Worm (Caenorhabditis elegans) whole organism, midembryonic: ENCODE data around the gene R102.1.

Experiments
- T22C8.4 ChIP-seq: fragments of 200-800 bp; sonication (Bioruptor generic); IDR thresholded peaks from 2 replicates; pipeline ENCODE4 v1.3.6; 2022; ENCODE audit warnings: missing genetic modification characterization, missing compliant biosample characterization
- cog-1 ChIP-seq: sonication (generic microtip); optimal IDR thresholded peaks from 2 replicates; lab custom pipeline; 2016; ENCODE audit warnings: missing genetic modification characterization, missing compliant biosample characterization
- flt-1 ChIP-seq: fragments of 200-800 bp; sonication (Bioruptor generic); IDR thresholded peaks from 2 replicates; pipeline ENCODE4 v1.3.6; 2022; ENCODE audit warnings: missing genetic modification characterization, missing compliant biosample characterization
- klf-2 ChIP-seq: fragments of 200-800 bp; sonication (Bioruptor generic); conservative IDR thresholded peaks from 2 replicates; pipeline ENCODE4 v1.3.6; 2022; ENCODE audit warnings: missing genetic modification reagents, missing genetic modification characterization, missing compliant biosample characterization
- med-1 ChIP-seq: sonication (generic microtip); optimal IDR thresholded peaks from 2 replicates; lab custom pipeline; 2017; ENCODE audit warnings: missing genetic modification characterization, mild to moderate bottlenecking, missing compliant biosample characterization, antibody characterized with exemption, missing genetic modification reagents; ENCODE audit not compliant: insufficient read depth
- ref-1 ChIP-seq: fragments of 200-800 bp; sonication (Bioruptor generic); conservative IDR thresholded peaks from 2 replicates; pipeline ENCODE4 v1.3.6; 2022; ENCODE audit warnings: missing genetic modification reagents, missing genetic modification characterization, missing compliant biosample characterization
- tab-1 ChIP-seq: fragments of 200-800 bp; sonication (Bioruptor generic); IDR thresholded peaks from 2 replicates; pipeline ENCODE4 v1.3.6; 2022; ENCODE audit warnings: missing genetic modification characterization, missing compliant biosample characterization
- ztf-23 ChIP-seq: fragments of 200-800 bp; sonication (Bioruptor generic); IDR thresholded peaks from 2 replicates; pipeline ENCODE4 v1.3.6; 2022; ENCODE audit warnings: missing genetic modification reagents, missing genetic modification characterization, missing compliant biosample characterization
- ztf-29 ChIP-seq: fragments of 200-800 bp; sonication (Bioruptor generic); IDR thresholded peaks from 2 replicates; pipeline ENCODE4 v1.3.6; 2022; ENCODE audit warnings: missing genetic modification reagents, missing genetic modification characterization, missing compliant biosample characterization

Gene R102.1

ce11 chrIV:10699660-10700059 lies 13.8 kb downstream of the R102.1 start, which contains the start of gene R102.11:
R102.11 (minus strand) TSS chrIV:10699760.
- TF ChIP-seq klf-2 (GFP tag; lab: Robert Waterston, UW), result no peak
- TF ChIP-seq tab-1 (GFP tag; lab: Robert Waterston, UW), result no peak
- no peak for TF ChIP-seq flt-1 (GFP tag; lab: Robert Waterston, UW)
- no peak for TF ChIP-seq T22C8.4 (GFP tag; lab: Robert Waterston, UW)

- TF ChIP-seq T22C8.4 (GFP tag; lab: Robert Waterston, UW), result no peak
- TF ChIP-seq tab-1 (GFP tag; lab: Robert Waterston, UW), result no peak
- no peak for TF ChIP-seq ztf-23 (GFP tag; lab: Robert Waterston, UW)
- no peak for TF ChIP-seq ref-1
- no peak for TF ChIP-seq cog-1
- no peak for TF ChIP-seq ztf-29
- TF ChIP-seq klf-2 (GFP tag; lab: Robert Waterston, UW), result no peak
- TF ChIP-seq flt-1 (GFP tag; lab: Robert Waterston, UW), result no peak
- TF ChIP-seq med-1 (GFP tag; lab: Kevin White, UChicago), result no peak
Measured at ce11 chrIV:10701866-10702458, 16.1 kb downstream of the R102.1 start.

ce11 chrIV:10705176-10705575 lies 19.3 kb downstream of the R102.1 start, which contains the start of gene R102.10:
R102.10 (plus strand) TSS chrIV:10705476.
- TF ChIP-seq med-1 (GFP tag; lab: Kevin White, UChicago), result no peak
- TF ChIP-seq tab-1 (GFP tag; lab: Robert Waterston, UW), result no peak
- no peak for TF ChIP-seq flt-1 (GFP tag; lab: Robert Waterston, UW)
- no peak for TF ChIP-seq ztf-23 (GFP tag; lab: Robert Waterston, UW)

- TF ChIP-seq ref-1, result no peak
- no peak for TF ChIP-seq ztf-23 (GFP tag; lab: Robert Waterston, UW)
- no peak for TF ChIP-seq ztf-29
- TF ChIP-seq flt-1 (GFP tag; lab: Robert Waterston, UW), result no peak
- TF ChIP-seq tab-1 (GFP tag; lab: Robert Waterston, UW), result no peak
- no peak for TF ChIP-seq klf-2 (GFP tag; lab: Robert Waterston, UW)
- TF ChIP-seq med-1 (GFP tag; lab: Kevin White, UChicago), result no peak
- TF ChIP-seq cog-1, result no peak
- TF ChIP-seq T22C8.4 (GFP tag; lab: Robert Waterston, UW), result no peak
Measured at ce11 chrIV:10706090-10706489, 20.2 kb downstream of the R102.1 start, which contains the start of gene R102.6. R102.6 (minus strand) TSS chrIV:10706190.

ce11 chrIV:10711729-10712128 lies 25.9 kb downstream of the R102.1 start, which contains the start of gene glb-21:
glb-21 (minus strand) TSS chrIV:10711794.
- TF ChIP-seq med-1 (GFP tag; lab: Kevin White, UChicago) (no peak), ztf-29 (no peak), flt-1 (GFP tag; lab: Robert Waterston, UW) (no peak), ztf-23 (GFP tag; lab: Robert Waterston, UW) (no peak), cog-1 (no peak), T22C8.4 (GFP tag; lab: Robert Waterston, UW) (no peak), tab-1 (GFP tag; lab: Robert Waterston, UW) (no peak), ref-1 (no peak), klf-2 (GFP tag; lab: Robert Waterston, UW) (no peak)

ce11 chrIV:10714594-10714993 lies 28.7 kb downstream of the R102.1 start:
- TF ChIP-seq klf-2 (GFP tag; lab: Robert Waterston, UW) (no peak), cog-1 (no peak)

ce11 chrIV:10716348-10716747 lies 30.5 kb downstream of the R102.1 start, which contains the start of gene ncx-3:
ncx-3 (plus strand) TSS chrIV:10716648.
- TF ChIP-seq ref-1 (no peak), ztf-23 (GFP tag; lab: Robert Waterston, UW) (no peak), flt-1 (GFP tag; lab: Robert Waterston, UW) (no peak), tab-1 (GFP tag; lab: Robert Waterston, UW) (no peak), klf-2 (GFP tag; lab: Robert Waterston, UW) (no peak), T22C8.4 (GFP tag; lab: Robert Waterston, UW) (no peak), ztf-29 (no peak), cog-1 (no peak), med-1 (GFP tag; lab: Kevin White, UChicago) (no peak)

ce11 chrIV:10718075-10718474 lies 32.2 kb downstream of the R102.1 start:
- TF ChIP-seq tab-1 (GFP tag; lab: Robert Waterston, UW) (no peak), cog-1 (no peak), ztf-29 (no peak), T22C8.4 (GFP tag; lab: Robert Waterston, UW) (no peak), flt-1 (GFP tag; lab: Robert Waterston, UW) (no peak), ref-1 (no peak), ztf-23 (GFP tag; lab: Robert Waterston, UW) (no peak), med-1 (GFP tag; lab: Kevin White, UChicago) (no peak), klf-2 (GFP tag; lab: Robert Waterston, UW) (no peak)

ce11 chrIV:10718865-10719264 lies 33.0 kb downstream of the R102.1 start:
- TF ChIP-seq klf-2 (GFP tag; lab: Robert Waterston, UW) (no peak), ztf-29 (no peak), T22C8.4 (GFP tag; lab: Robert Waterston, UW) (no peak), ztf-23 (GFP tag; lab: Robert Waterston, UW) (no peak), tab-1 (GFP tag; lab: Robert Waterston, UW) (no peak), med-1 (GFP tag; lab: Kevin White, UChicago) (no peak), ref-1 (no peak), cog-1 (no peak), flt-1 (GFP tag; lab: Robert Waterston, UW) (no peak)

ce11 chrIV:10727734-10728133 lies 41.9 kb downstream of the R102.1 start, which contains the start of gene ZC168.2:
ZC168.2 (plus strand) TSS chrIV:10728034.
- no peak for TF ChIP-seq cog-1
- no peak for TF ChIP-seq klf-2 (GFP tag; lab: Robert Waterston, UW)
- TF ChIP-seq flt-1 (GFP tag; lab: Robert Waterston, UW), result no peak
- no peak for TF ChIP-seq ref-1
- no peak for TF ChIP-seq ztf-23 (GFP tag; lab: Robert Waterston, UW)
- no peak for TF ChIP-seq ztf-29
- TF ChIP-seq med-1 (GFP tag; lab: Kevin White, UChicago), result no peak
- TF ChIP-seq tab-1 (GFP tag; lab: Robert Waterston, UW), result no peak
- no peak for TF ChIP-seq T22C8.4 (GFP tag; lab: Robert Waterston, UW)
